Worm (Caenorhabditis elegans): Measurements from ENCODE around the gene pnn-1.

- TF ChIP-seq hmg-4 (GFP tag; optimal IDR thresholded peaks at IDR 0.05) (no peak), B0310.2 (tag; optimal IDR thresholded peaks at IDR 0.05) (no peak), ama-1 (optimal IDR thresholded peaks at IDR 0.05) (no peak), tra-4 (tag; optimal IDR thresholded peaks at IDR 0.05) (no peak), ets-7 (tag; optimal IDR thresholded peaks at IDR 0.05) (no peak), hnd-1 (tag; optimal IDR thresholded peaks at IDR 0.05) (no peak), tbx-37 (GFP tag; conservative IDR thresholded peaks at IDR 0.05) (no peak), F13C5.2 (tag; optimal IDR thresholded peaks at IDR 0.05) (no peak), flt-1 (GFP tag; IDR thresholded peaks at IDR 0.05) (no peak), hmbx-1 (tag; optimal IDR thresholded peaks at IDR 0.05) (no peak)
Observed at ce11 chrV:12961085-12961560, 9.8 kb upstream of the pnn-1 start, which contains the start of gene mpst-7.

Measured in whole organism, early embryonic.